Worm (Caenorhabditis elegans) whole organism, mixed stage, embryonic: ENCODE measurements around the gene catp-4.

Source experiments
- M03D4.4 ChIP-seq: sonication (generic microtip); optimal IDR thresholded peaks from 2 replicates; lab custom pipeline; 2017; ENCODE audit warnings: mild to moderate bottlenecking, missing genetic modification characterization, missing compliant biosample characterization
- nhr-12 ChIP-seq: fragments of 150-350 bp; optimal IDR thresholded peaks from 2 replicates; lab custom pipeline; 2014; ENCODE audit warnings: missing biosample characterization, missing genetic modification characterization
- snpc-4 ChIP-seq: fragments of 150-350 bp; optimal IDR thresholded peaks from 2 replicates; lab custom pipeline; 2014; ENCODE audit warnings: missing biosample characterization, missing genetic modification characterization

- TF ChIP-seq M03D4.4 (tag; lab: Kevin White, UChicago) = no peak
- no peak for TF ChIP-seq snpc-4 (tag; lab: Kevin White, UChicago)
- no peak for TF ChIP-seq nhr-12 (tag; lab: Kevin White, UChicago)
Observed at ce11 chrII:14636737-14637136, 43.4 kb downstream of the catp-4 start, which contains the start of gene sre-13.
